Worm (Caenorhabditis elegans): ENCODE measurements around the gene unc-116.

The unc-116 gene

DNA sequence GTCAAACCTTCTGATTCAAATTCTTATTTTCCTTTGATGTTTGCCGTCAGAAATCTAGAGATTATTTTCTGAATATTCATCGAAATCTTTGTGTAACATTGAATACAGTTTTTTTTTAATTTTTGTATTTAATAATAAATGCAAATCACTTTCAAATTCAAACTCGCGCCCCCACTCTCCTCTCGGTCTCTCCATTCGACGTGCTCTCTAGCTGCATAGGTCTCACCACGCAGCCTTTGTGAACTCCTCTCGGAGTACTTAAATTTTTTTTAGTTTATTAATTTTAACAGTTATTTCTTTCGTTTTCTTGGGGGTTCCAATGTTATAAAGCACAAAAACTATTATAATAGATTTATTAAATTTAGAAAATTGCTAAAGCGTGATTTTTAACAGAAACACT lies 15.2 kb upstream of the unc-116 start (continued):
- TF ChIP-seq F33H1.4 (GFP tag; IDR thresholded peaks at IDR 0.05) (peak; percentile 69), lin-54 (GFP tag; optimal IDR thresholded peaks at IDR 0.05) (peak; percentile 64), sptf-2 (GFP tag; optimal IDR thresholded peaks at IDR 0.05) (no peak), rpc-1 (optimal IDR thresholded peaks at IDR 0.05) (no peak), rpc-1 (tag; optimal IDR thresholded peaks at IDR 0.05) (no peak), hmg-1.2 (GFP tag; IDR thresholded peaks at IDR 0.05) (peak; percentile 71), snpc-1.3 (tag; optimal IDR thresholded peaks at IDR 0.05; ENCODE audit: insufficient read depth) (peak; percentile 54), C06A6.2 (GFP tag; conservative IDR thresholded peaks at IDR 0.05) (no peak)

DNA sequence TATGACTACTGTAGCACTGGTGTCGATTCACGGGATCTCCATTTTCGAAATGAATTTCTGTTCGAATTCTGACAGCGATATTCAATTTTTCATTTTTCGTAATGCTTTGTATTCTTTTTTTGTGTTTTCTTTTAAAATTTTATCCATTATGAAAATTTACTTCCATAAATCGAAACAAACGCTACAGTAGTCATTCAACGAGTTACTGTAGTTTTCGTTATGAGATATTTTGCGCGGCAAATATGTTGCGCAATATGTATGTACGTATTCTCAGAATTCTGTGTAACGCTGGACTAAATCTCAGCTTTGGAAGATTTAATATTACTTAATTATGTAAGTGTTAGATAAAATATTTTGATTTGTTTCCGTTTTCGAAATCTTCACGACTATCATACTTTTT lies 14.2 kb upstream of the unc-116 start:
- no peak for TF ChIP-seq dox-1 (GFP tag; IDR thresholded peaks at IDR 0.05)
- TF ChIP-seq tbp1 (GFP tag; optimal IDR thresholded peaks at IDR 0.05): no peak
- TF ChIP-seq D2030.7 (GFP tag; IDR thresholded peaks at IDR 0.05): no peak
- no peak for TF ChIP-seq nhr-90 (tag; optimal IDR thresholded peaks at IDR 0.05)
- no peak for TF ChIP-seq B0336.3 (GFP tag; IDR thresholded peaks at IDR 0.05)
- TF ChIP-seq nfya-1 (tag; optimal IDR thresholded peaks at IDR 0.05; ENCODE audit: borderline replicate concordance, insufficient read depth): no peak
- TF ChIP-seq F55B11.4 (tag; optimal IDR thresholded peaks at IDR 0.05; ENCODE audit: borderline replicate concordance, insufficient read depth): no peak
- no peak for TF ChIP-seq mel-28 (tag; optimal IDR thresholded peaks at IDR 0.05; ENCODE audit: borderline replicate concordance)
- no peak for TF ChIP-seq cebp-1 (GFP tag; IDR thresholded peaks at IDR 0.05)
- no peak for TF ChIP-seq cebp-1 (tag; optimal IDR thresholded peaks at IDR 0.05)
- no peak for TF ChIP-seq aptf-3 (GFP tag; IDR thresholded peaks at IDR 0.05)
- no peak for TF ChIP-seq C06A6.2 (GFP tag; conservative IDR thresholded peaks at IDR 0.05)
- no peak for TF ChIP-seq zim-3 (tag; optimal IDR thresholded peaks at IDR 0.05)
- no peak for TF ChIP-seq ZK185.1 (tag; optimal IDR thresholded peaks at IDR 0.05; ENCODE audit: poor library complexity, severe bottlenecking)

ce11 chrIII:8368619-8369018 lies 13.6 kb upstream of the unc-116 start, which contains the start of gene R05D3.9:
Gene R05D3.9, minus strand, starts transcription at chrIII:8368719.
- TF ChIP-seq dpl-1 (GFP tag; optimal IDR thresholded peaks at IDR 0.05): no peak
- TF ChIP-seq F55B11.4 (tag; optimal IDR thresholded peaks at IDR 0.05; ENCODE audit: borderline replicate concordance, insufficient read depth): no peak
- TF ChIP-seq repo-1 (tag; optimal IDR thresholded peaks at IDR 0.05): no peak
- no peak for TF ChIP-seq aptf-2 (GFP tag; conservative IDR thresholded peaks at IDR 0.05)
- TF ChIP-seq snpc-3.4 (tag; optimal IDR thresholded peaks at IDR 0.05): no peak
- TF ChIP-seq him-1 (tag; optimal IDR thresholded peaks at IDR 0.05): no peak
- no peak for TF ChIP-seq hlh-12 (tag; optimal IDR thresholded peaks at IDR 0.05)
- TF ChIP-seq lsy-27 (tag; optimal IDR thresholded peaks at IDR 0.05; ENCODE audit: borderline replicate concordance, insufficient read depth): no peak
- no peak for TF ChIP-seq F33H1.4 (GFP tag; IDR thresholded peaks at IDR 0.05)
- no peak for TF ChIP-seq snpc-4 (GFP tag; optimal IDR thresholded peaks at IDR 0.05)
- no peak for TF ChIP-seq snpc-4 (tag; optimal IDR thresholded peaks at IDR 0.05)
- TF ChIP-seq mes-4 (tag; optimal IDR thresholded peaks at IDR 0.05): no peak
- TF ChIP-seq cebp-1 (GFP tag; IDR thresholded peaks at IDR 0.05): no peak
- no peak for TF ChIP-seq cebp-1 (tag; optimal IDR thresholded peaks at IDR 0.05)
- TF ChIP-seq rcor-1 (GFP tag; IDR thresholded peaks at IDR 0.05): no peak
- no peak for TF ChIP-seq tlf-1 (GFP tag; optimal IDR thresholded peaks at IDR 0.05)

ce11 chrIII:8363253-8364061 lies 8.5 kb upstream of the unc-116 start, which contains the start of gene R05D3.3:
Gene R05D3.3, plus strand, starts transcription at chrIII:8364011.
- TF ChIP-seq lin-26 (GFP tag; IDR thresholded peaks at IDR 0.05) (no peak), nfyb-1 (GFP tag; IDR thresholded peaks at IDR 0.05) (no peak), ets-4 (GFP tag; optimal IDR thresholded peaks at IDR 0.05) (no peak), efl-1 (GFP tag; optimal IDR thresholded peaks at IDR 0.05) (peak; percentile 1), F33H1.4 (GFP tag; IDR thresholded peaks at IDR 0.05) (peak; percentile 55; the same call in 1 of the 2 replicates), madf-6 (GFP tag; IDR thresholded peaks at IDR 0.05) (peak; percentile 44), F22D6.2 (tag; optimal IDR thresholded peaks at IDR 0.05) (no peak), ekl-4 (GFP tag; IDR thresholded peaks at IDR 0.05) (no peak), ceh-91 (GFP tag; IDR thresholded peaks at IDR 0.05) (peak; percentile 84), lsl-1 (GFP tag; optimal IDR thresholded peaks at IDR 0.05) (peak; percentile 74), mel-28 (tag; optimal IDR thresholded peaks at IDR 0.05; ENCODE audit: borderline replicate concordance) (no peak), ztf-26 (tag; optimal IDR thresholded peaks at IDR 0.05) (no peak), nhr-90 (tag; optimal IDR thresholded peaks at IDR 0.05) (no peak)
